Fruit fly (Drosophila melanogaster) whole organism, embryonic: ENCODE results near the gene CG14853.

Source experiments
- C15 ChIP-seq: fragments of 200-800 bp; sonication (Bioruptor generic); IDR thresholded peaks from 3 replicates; pipeline ENCODE4 v1.3.6; 2022; ENCODE audit warnings: missing biosample characterization, missing genetic modification characterization
- CG10147 ChIP-seq: fragments of 200-800 bp; sonication (Bioruptor generic); optimal IDR thresholded peaks from 2 replicates; lab custom pipeline; 2019; ENCODE audit warnings: missing biosample characterization, mild to moderate bottlenecking, missing genetic modification characterization, moderate library complexity
- CG10462 ChIP-seq: fragments of 200-800 bp; sonication (Bioruptor generic); optimal IDR thresholded peaks from 2 replicates; lab custom pipeline; 2016; ENCODE audit warnings: missing biosample characterization, missing genetic modification characterization
- CG11456 ChIP-seq: fragments of 200-800 bp; sonication (Bioruptor generic); IDR thresholded peaks from 3 replicates; pipeline ENCODE4 v1.3.6; 2022; ENCODE audit warnings: missing biosample characterization, missing genetic modification characterization
- CG13287 ChIP-seq: fragments of 200-800 bp; sonication (Bioruptor generic); IDR thresholded peaks from 2 replicates; pipeline ENCODE4 v1.3.6; 2022; ENCODE audit warnings: missing biosample characterization, missing genetic modification characterization; ENCODE audit not compliant: partially characterized antibody
- CG14014 ChIP-seq: fragments of 200-800 bp; sonication (Bioruptor generic); IDR thresholded peaks from 2 replicates; pipeline ENCODE4 v1.3.6; 2022; ENCODE audit warnings: missing biosample characterization, missing genetic modification characterization
- CG15011 ChIP-seq: fragments of 200-800 bp; sonication (Bioruptor generic); optimal IDR thresholded peaks from 3 replicates; lab custom pipeline; 2018; ENCODE audit warnings: missing biosample characterization, mild to moderate bottlenecking, missing genetic modification characterization
- CG15073 ChIP-seq: fragments of 200-800 bp; sonication (Bioruptor generic); optimal IDR thresholded peaks from 2 replicates; lab custom pipeline; 2016; ENCODE audit warnings: missing biosample characterization, missing genetic modification characterization
- CG1602 ChIP-seq: fragments of 200-800 bp; sonication (Bioruptor generic); optimal IDR thresholded peaks from 3 replicates; lab custom pipeline; 2016; ENCODE audit warnings: missing biosample characterization, missing genetic modification characterization
- CG1647 ChIP-seq: fragments of 200-800 bp; sonication (Bioruptor generic); optimal IDR thresholded peaks from 3 replicates; lab custom pipeline; 2016; ENCODE audit warnings: missing biosample characterization, missing genetic modification characterization
- CG17385 ChIP-seq: fragments of 200-800 bp; sonication (Bioruptor generic); optimal IDR thresholded peaks from 3 replicates; lab custom pipeline; 2018; ENCODE audit warnings: missing biosample characterization, mild to moderate bottlenecking, missing genetic modification characterization
- CG17612 ChIP-seq: fragments of 200-800 bp; sonication (Bioruptor generic); IDR thresholded peaks from 2 replicates; pipeline ENCODE4 v1.3.6; 2022; ENCODE audit warnings: missing biosample characterization, missing genetic modification characterization
- CG18764 ChIP-seq: fragments of 200-800 bp; sonication (Bioruptor generic); optimal IDR thresholded peaks from 3 replicates; lab custom pipeline; 2016; ENCODE audit warnings: missing biosample characterization, missing genetic modification characterization
- CG31224 ChIP-seq: fragments of 200-800 bp; sonication (Bioruptor generic); IDR thresholded peaks from 2 replicates; pipeline ENCODE4 v1.3.6; 2022; ENCODE audit warnings: missing biosample characterization, missing genetic modification characterization
- CG3163 ChIP-seq: fragments of 200-800 bp; sonication (Bioruptor generic); optimal IDR thresholded peaks from 3 replicates; lab custom pipeline; 2016; ENCODE audit warnings: missing biosample characterization, missing genetic modification characterization
- CG32772 ChIP-seq: fragments of 200-800 bp; sonication (Bioruptor generic); IDR thresholded peaks from 2 replicates; pipeline ENCODE4 v1.3.6; 2022; ENCODE audit warnings: missing biosample characterization, missing genetic modification characterization
- CG33557 ChIP-seq: fragments of 200-800 bp; sonication (Bioruptor generic); optimal IDR thresholded peaks from 2 replicates; lab custom pipeline; 2019; ENCODE audit warnings: missing biosample characterization, mild to moderate bottlenecking, missing genetic modification characterization, moderate library complexity
- CG34422 ChIP-seq: fragments of 200-800 bp; sonication (Bioruptor generic); IDR thresholded peaks from 3 replicates; pipeline ENCODE4 v1.3.6; 2022; ENCODE audit warnings: missing biosample characterization, missing genetic modification characterization
- CG3995 ChIP-seq: fragments of 200-800 bp; sonication (Bioruptor generic); optimal IDR thresholded peaks from 3 replicates; lab custom pipeline; 2016; ENCODE audit warnings: missing biosample characterization, missing genetic modification characterization
- CG4328 ChIP-seq: fragments of 200-800 bp; sonication (Bioruptor generic); optimal IDR thresholded peaks from 3 replicates; lab custom pipeline; 2017; ENCODE audit warnings: missing biosample characterization, missing genetic modification reagents, missing genetic modification characterization
- CG5245 ChIP-seq: fragments of 200-800 bp; sonication (Bioruptor generic); optimal IDR thresholded peaks from 3 replicates; lab custom pipeline; 2016; ENCODE audit warnings: missing biosample characterization, missing genetic modification characterization
- CG8281 ChIP-seq: fragments of 200-800 bp; sonication (Bioruptor generic); optimal IDR thresholded peaks from 2 replicates; lab custom pipeline; 2018; ENCODE audit warnings: missing biosample characterization, mild to moderate bottlenecking, missing genetic modification characterization, moderate library complexity
- CG8359 ChIP-seq: fragments of 200-800 bp; sonication (Bioruptor generic); optimal IDR thresholded peaks from 2 replicates; lab custom pipeline; 2017; ENCODE audit warnings: missing biosample characterization, mild to moderate bottlenecking, missing genetic modification characterization, borderline replicate concordance
- CG9797 ChIP-seq: fragments of 200-800 bp; sonication (Bioruptor generic); optimal IDR thresholded peaks from 3 replicates; lab custom pipeline; 2018; ENCODE audit warnings: missing biosample characterization, mild to moderate bottlenecking, missing genetic modification characterization
- Dek ChIP-seq: fragments of 200-800 bp; sonication (Bioruptor generic); optimal IDR thresholded peaks from 3 replicates; lab custom pipeline; 2019; ENCODE audit warnings: missing biosample characterization, mild to moderate bottlenecking, missing genetic modification characterization, moderate library complexity
- Dp ChIP-seq: fragments of 200-800 bp; sonication (Bioruptor generic); optimal IDR thresholded peaks from 2 replicates; lab custom pipeline; 2018; ENCODE audit warnings: missing biosample characterization, mild to moderate bottlenecking, missing genetic modification characterization, moderate library complexity
- Elba2 ChIP-seq: fragments of 200-800 bp; sonication (Bioruptor generic); optimal IDR thresholded peaks from 3 replicates; lab custom pipeline; 2016; ENCODE audit warnings: missing biosample characterization, missing genetic modification characterization
- HLH3B ChIP-seq: fragments of 200-800 bp; sonication (Bioruptor generic); IDR thresholded peaks from 2 replicates; pipeline ENCODE4 v1.3.6; 2022; ENCODE audit warnings: missing biosample characterization, missing genetic modification characterization
- HLHmδ ChIP-seq: fragments of 200-800 bp; sonication (Bioruptor generic); optimal IDR thresholded peaks from 2 replicates; lab custom pipeline; 2018; ENCODE audit warnings: missing biosample characterization, mild to moderate bottlenecking, missing genetic modification characterization, moderate library complexity
- MESR4 ChIP-seq: fragments of 200-800 bp; sonication (Bioruptor generic); optimal IDR thresholded peaks from 2 replicates; lab custom pipeline; 2018; ENCODE audit warnings: missing biosample characterization, mild to moderate bottlenecking, missing genetic modification characterization, moderate library complexity
- Mes4 ChIP-seq: fragments of 200-800 bp; sonication (Bioruptor generic); optimal IDR thresholded peaks from 2 replicates; lab custom pipeline; 2016; ENCODE audit warnings: missing biosample characterization, missing genetic modification characterization
- NC2β ChIP-seq: fragments of 200-800 bp; sonication (Bioruptor generic); optimal IDR thresholded peaks from 2 replicates; lab custom pipeline; 2016; ENCODE audit warnings: missing biosample characterization, missing genetic modification characterization
- TFAM ChIP-seq: fragments of 200-800 bp; sonication (Bioruptor generic); optimal IDR thresholded peaks from 2 replicates; lab custom pipeline; 2017; ENCODE audit warnings: missing biosample characterization, missing genetic modification characterization, inconsistent platforms
- al ChIP-seq: fragments of 200-800 bp; sonication (Bioruptor generic); IDR thresholded peaks from 2 replicates; pipeline ENCODE4 v1.3.6; 2022; ENCODE audit warnings: missing biosample characterization, missing genetic modification characterization
- bbx ChIP-seq: fragments of 200-800 bp; sonication (Bioruptor generic); IDR thresholded peaks from 2 replicates; pipeline ENCODE4 v1.3.6; 2022; ENCODE audit warnings: missing biosample characterization, missing genetic modification characterization; ENCODE audit not compliant: partially characterized antibody
- chinmo ChIP-seq: fragments of 200-800 bp; sonication (Bioruptor generic); IDR thresholded peaks from 4 replicates; pipeline ENCODE4 v1.3.6; 2022; ENCODE audit warnings: missing biosample characterization, missing genetic modification characterization; ENCODE audit not compliant: partially characterized antibody
- ci ChIP-seq: fragments of 200-800 bp; sonication (Bioruptor generic); IDR thresholded peaks from 3 replicates; pipeline ENCODE4 v1.3.6; 2022; ENCODE audit warnings: missing biosample characterization, missing genetic modification characterization
- crc ChIP-seq: fragments of 200-800 bp; sonication (Bioruptor generic); optimal IDR thresholded peaks from 2 replicates; lab custom pipeline; 2016; ENCODE audit warnings: missing biosample characterization, missing genetic modification characterization
- dmrt11E ChIP-seq: fragments of 200-800 bp; sonication (Bioruptor generic); optimal IDR thresholded peaks from 3 replicates; lab custom pipeline; 2018; ENCODE audit warnings: missing biosample characterization, mild to moderate bottlenecking, missing genetic modification characterization, moderate library complexity
- dpn ChIP-seq, 2 experiments: fragments of 200-800 bp; sonication (Bioruptor generic); optimal IDR thresholded peaks; 3 replicates each; lab custom pipeline; 2016; ENCODE audit warnings: missing biosample characterization in 2 of 2, missing genetic modification characterization in 2 of 2
- eve ChIP-seq, 2 experiments: fragments of >200 bp; optimal IDR thresholded peaks; 2 replicates each; lab custom pipeline; 2017; ENCODE audit warnings: missing biosample characterization in 2 of 2, missing genetic modification characterization in 2 of 2
- fd3F ChIP-seq: fragments of 200-800 bp; sonication (Bioruptor generic); optimal IDR thresholded peaks from 2 replicates; lab custom pipeline; 2018; ENCODE audit warnings: missing biosample characterization, mild to moderate bottlenecking, missing genetic modification characterization, moderate library complexity
- her ChIP-seq: fragments of 200-800 bp; sonication (Bioruptor generic); optimal IDR thresholded peaks from 2 replicates; lab custom pipeline; 2016; ENCODE audit warnings: missing biosample characterization, missing genetic modification characterization
- pho ChIP-seq: fragments of 200-800 bp; sonication (Bioruptor generic); optimal IDR thresholded peaks from 2 replicates; lab custom pipeline; 2016; ENCODE audit warnings: missing biosample characterization, missing genetic modification characterization
- prd ChIP-seq, 3 experiments: fragments of >200 bp in 2 of 3; fragments of 200-800 bp in 1 of 3; sonication (Bioruptor generic) in 1 of 3; optimal IDR thresholded peaks in 2 of 3; IDR thresholded peaks in 1 of 3; 2 replicates in 2 of 3; 3 replicates in 1 of 3; pipeline versions ENCODE4 v1.3.6 to Lab custom; 2017 to 2022; ENCODE audit warnings: missing biosample characterization in 1 of 3, missing genetic modification characterization in 1 of 3
- rib ChIP-seq: fragments of 200-800 bp; sonication (Bioruptor generic); IDR thresholded peaks from 2 replicates; pipeline ENCODE4 v1.3.6; 2022; ENCODE audit warnings: missing biosample characterization, missing genetic modification characterization
- tio ChIP-seq: fragments of 200-800 bp; sonication (Bioruptor generic); optimal IDR thresholded peaks from 2 replicates; lab custom pipeline; 2017; ENCODE audit warnings: missing biosample characterization, missing genetic modification characterization, inconsistent platforms
- twi ChIP-seq: fragments of 200-800 bp; optimal IDR thresholded peaks from 2 replicates; lab custom pipeline; 2019; ENCODE audit warnings: missing biosample characterization, mild to moderate bottlenecking, missing genetic modification characterization, moderate library complexity

Gene CG14853

dm6 chr3R:14569411-14570107 lies 39.9 kb upstream of the CG14853 start, which contains the start of gene Cys (continued):
- peak; percentile 16 for TF ChIP-seq pho (GFP tag; lab: Kevin White, UChicago)
- no peak for TF ChIP-seq CG9797 (GFP tag; lab: Kevin White, UChicago)
- no peak for TF ChIP-seq NC2β (GFP tag; lab: Kevin White, UChicago)
- no peak for TF ChIP-seq fd3F
- TF ChIP-seq CG3995 (GFP tag; lab: Kevin White, UChicago) = no peak
- TF ChIP-seq CG34422 (GFP tag; lab: Robert Waterston, UW) = no peak
- peak; percentile 23; the same call in 1 of the 4 replicates for TF ChIP-seq chinmo (GFP tag; lab: Robert Waterston, UW)
- TF ChIP-seq prd (optimal IDR thresholded peaks at IDR 0.05; lab: Kevin White, UChicago) = no peak
- TF ChIP-seq prd (GFP tag; IDR thresholded peaks at IDR 0.05; lab: Robert Waterston, UW) = peak; percentile 22; the same call in 1 of the 3 replicates
- TF ChIP-seq CG11456 (GFP tag; lab: Robert Waterston, UW) = 0 out of 3 replicates have a peak, but pooled peaks have one; percentile 61
- no peak for TF ChIP-seq CG15073
- no peak for TF ChIP-seq CG32772 (GFP tag; lab: Robert Waterston, UW)
- TF ChIP-seq CG18764 (GFP tag; lab: Kevin White, UChicago) = no peak
- no peak for TF ChIP-seq Mes4 (GFP tag; lab: Kevin White, UChicago)
- 0 out of 2 replicates have a peak, but pooled peaks have one; percentile 31 for TF ChIP-seq rib
- TF ChIP-seq CG4328 (GFP tag; lab: Kevin White, UChicago) = no peak
- TF ChIP-seq Dp = no peak
- no peak for TF ChIP-seq CG1602
- TF ChIP-seq tio = no peak
- TF ChIP-seq TFAM (GFP tag; lab: Kevin White, UChicago) = no peak
- peak; percentile 55 for TF ChIP-seq CG8281 (tag; lab: Kevin White, UChicago)
- TF ChIP-seq dpn (GFP tag; optimal IDR thresholded peaks at IDR 0.05; lab: Kevin White, UChicago) = no peak
- peak; percentile 26 for TF ChIP-seq MESR4 (GFP tag; lab: Kevin White, UChicago)
- TF ChIP-seq bbx (GFP tag; lab: Robert Waterston, UW) = no peak
- no peak for TF ChIP-seq crc (GFP tag; lab: Kevin White, UChicago)
- no peak for TF ChIP-seq twi (tag; lab: Kevin White, UChicago)
- no peak for TF ChIP-seq CG8359 (GFP tag; lab: Kevin White, UChicago)
- no peak for TF ChIP-seq CG31224 (GFP tag; lab: Robert Waterston, UW)
- TF ChIP-seq her = peak; percentile 13
- TF ChIP-seq eve (GFP tag; optimal IDR thresholded peaks at IDR 0.05; lab: Kevin White, UChicago) = no peak
- peak; percentile 9 for TF ChIP-seq dmrt11E (tag; lab: Kevin White, UChicago)
- no peak; the same call in 1 of the 2 replicates for TF ChIP-seq CG14014 (GFP tag; lab: Robert Waterston, UW)

dm6 chr3R:14574962-14575717 lies 34.3 kb upstream of the CG14853 start:
- TF ChIP-seq CG10147 (GFP tag; lab: Kevin White, UChicago) (peak; percentile 81), CG33557 (GFP tag; lab: Kevin White, UChicago) (peak; percentile 43), CG15011 (peak; percentile 68), Dek (tag; lab: Kevin White, UChicago) (peak; percentile 65), CG11456 (GFP tag; lab: Robert Waterston, UW) (peak; percentile 66; the same call in 2 of the 3 replicates), al (GFP tag; lab: Robert Waterston, UW) (peak; percentile 56), CG1647 (no peak), C15 (GFP tag; lab: Robert Waterston, UW) (no peak), CG10462 (GFP tag; lab: Kevin White, UChicago) (peak; percentile 60), HLH3B (GFP tag; lab: Robert Waterston, UW) (peak; percentile 57), Elba2 (GFP tag; lab: Kevin White, UChicago) (peak; percentile 10), CG5245 (GFP tag; lab: Kevin White, UChicago) (peak; percentile 14), CG3163 (GFP tag; lab: Kevin White, UChicago) (no peak), CG17385 (peak; percentile 58), CG17612 (no peak), HLHmδ (no peak), bbx (GFP tag; lab: Robert Waterston, UW) (no peak), CG13287 (GFP tag; lab: Robert Waterston, UW) (no peak), ci (GFP tag; lab: Robert Waterston, UW) (peak; percentile 41; the same call in 2 of the 3 replicates)
